Worm (Caenorhabditis elegans): ENCODE data around the gene lec-10.

lec-10 gene

DNA sequence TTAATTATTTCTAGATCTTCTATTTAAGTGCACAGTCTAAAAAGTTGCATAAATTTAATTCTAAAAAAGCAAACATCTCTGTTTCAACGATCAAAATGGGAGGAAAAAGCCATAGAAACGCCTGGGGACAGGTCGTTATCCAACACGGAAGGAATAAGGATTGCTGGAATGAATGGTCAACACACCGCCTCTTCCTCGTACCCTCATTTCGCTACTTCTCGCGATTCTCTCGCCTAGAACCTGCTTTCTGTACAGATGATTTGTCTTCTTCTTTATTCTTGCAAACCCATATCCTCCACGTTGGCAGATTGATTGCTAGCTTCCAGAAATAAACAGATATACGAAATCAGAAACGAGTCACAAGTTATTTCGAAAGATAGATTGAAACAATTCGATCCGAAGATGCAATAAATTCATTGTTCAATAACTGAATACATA, 26.0 kb upstream of the lec-10 start, which contains the start of gene dpy-11 (continued):
- 0 out of 2 replicates have a peak, but pooled peaks have one; percentile 6 for TF ChIP-seq F37B4.10 (GFP tag; IDR thresholded peaks at IDR 0.05)
- TF ChIP-seq zim-3 (tag; optimal IDR thresholded peaks at IDR 0.05), result no peak
- TF ChIP-seq ceh-58 (GFP tag; IDR thresholded peaks at IDR 0.05), result no peak
- no peak for TF ChIP-seq fkh-3 (tag; optimal IDR thresholded peaks at IDR 0.05)
- TF ChIP-seq nhr-179 (tag; optimal IDR thresholded peaks at IDR 0.05), result no peak
- no peak for TF ChIP-seq sptf-2 (GFP tag; optimal IDR thresholded peaks at IDR 0.05)
- no peak; the same call in 1 of the 2 replicates for TF ChIP-seq attf-6 (GFP tag; IDR thresholded peaks at IDR 0.05)
- no peak for TF ChIP-seq F22D6.2 (tag; optimal IDR thresholded peaks at IDR 0.05)
- no peak for TF ChIP-seq ztf-6 (GFP tag; IDR thresholded peaks at IDR 0.05)
- TF ChIP-seq akir-1 (GFP tag; optimal IDR thresholded peaks at IDR 0.05), result no peak
- TF ChIP-seq ceh-79 (tag; optimal IDR thresholded peaks at IDR 0.05), result no peak
- no peak for TF ChIP-seq tbx-9 (tag; optimal IDR thresholded peaks at IDR 0.05; ENCODE audit: borderline replicate concordance)
- TF ChIP-seq zfh-2 (GFP tag; conservative IDR thresholded peaks at IDR 0.05), result no peak
- TF ChIP-seq rpc-1 (optimal IDR thresholded peaks at IDR 0.05), result no peak
- no peak for TF ChIP-seq rpc-1 (tag; optimal IDR thresholded peaks at IDR 0.05)
- 0 out of 2 replicates have a peak, but pooled peaks have one; percentile 80 for TF ChIP-seq aptf-3 (GFP tag; IDR thresholded peaks at IDR 0.05)
- no peak for TF ChIP-seq mel-28 (tag; optimal IDR thresholded peaks at IDR 0.05; ENCODE audit: borderline replicate concordance)
- peak; percentile 41 for TF ChIP-seq die-1 (tag; optimal IDR thresholded peaks at IDR 0.05)
- TF ChIP-seq rcor-1 (GFP tag; IDR thresholded peaks at IDR 0.05), result no peak
- TF ChIP-seq F23B12.7 (tag; optimal IDR thresholded peaks at IDR 0.05; ENCODE audit: insufficient read depth), result no peak
- TF ChIP-seq B0019.2 (GFP tag; conservative IDR thresholded peaks at IDR 0.05), result no peak
- no peak for TF ChIP-seq hlh-12 (tag; optimal IDR thresholded peaks at IDR 0.05)
- no peak for TF ChIP-seq snpc-1.3 (tag; optimal IDR thresholded peaks at IDR 0.05; ENCODE audit: insufficient read depth)
- no peak for TF ChIP-seq nhr-27 (tag; optimal IDR thresholded peaks at IDR 0.05)
- no peak for TF ChIP-seq D2030.7 (GFP tag; IDR thresholded peaks at IDR 0.05)
- 0 out of 2 replicates have a peak, but pooled peaks have one; percentile 80 for TF ChIP-seq bed-1 (GFP tag; IDR thresholded peaks at IDR 0.05)
- no peak for TF ChIP-seq him-1 (tag; optimal IDR thresholded peaks at IDR 0.05)
- no peak for TF ChIP-seq bed-2 (GFP tag; IDR thresholded peaks at IDR 0.05)
- TF ChIP-seq ceh-100 (GFP tag; IDR thresholded peaks at IDR 0.05), result no peak
- TF ChIP-seq ama-1 (optimal IDR thresholded peaks at IDR 0.05), result peak; percentile 98
- no peak for TF ChIP-seq ama-1 (GFP tag; optimal IDR thresholded peaks at IDR 0.05)
- peak; percentile 78; the same call in 1 of the 2 replicates for TF ChIP-seq cebp-2 (GFP tag; IDR thresholded peaks at IDR 0.05)
- no peak for TF ChIP-seq F10E7.11 (tag; optimal IDR thresholded peaks at IDR 0.05)
- TF ChIP-seq ztf-28 (GFP tag; IDR thresholded peaks at IDR 0.05), result no peak
- peak; percentile 64 for TF ChIP-seq tlf-1 (GFP tag; optimal IDR thresholded peaks at IDR 0.05)
- TF ChIP-seq C17E4.6 (GFP tag; IDR thresholded peaks at IDR 0.05), result no peak
- peak; percentile 80 for TF ChIP-seq madf-3 (GFP tag; IDR thresholded peaks at IDR 0.05)
- no peak for TF ChIP-seq lir-1 (GFP tag; conservative IDR thresholded peaks at IDR 0.05)
- 0 out of 2 replicates have a peak, but pooled peaks have one; percentile 53 for TF ChIP-seq F39B2.1 (GFP tag; IDR thresholded peaks at IDR 0.05)
- peak; percentile 30 for TF ChIP-seq ets-4 (GFP tag; optimal IDR thresholded peaks at IDR 0.05)
- peak; percentile 55 for TF ChIP-seq atf-7 (tag; optimal IDR thresholded peaks at IDR 0.05)
- TF ChIP-seq nhr-120 (GFP tag; IDR thresholded peaks at IDR 0.05), result no peak
- peak; percentile 21 for TF ChIP-seq dpff-1 (tag; optimal IDR thresholded peaks at IDR 0.05)
- TF ChIP-seq ccch-3 (GFP tag; optimal IDR thresholded peaks at IDR 0.05), result no peak
- TF ChIP-seq hmg-20 (GFP tag; IDR thresholded peaks at IDR 0.05), result peak; percentile 23; the same call in 1 of the 2 replicates
- no peak for TF ChIP-seq cebp-1 (GFP tag; IDR thresholded peaks at IDR 0.05)
- peak; percentile 72 for TF ChIP-seq cebp-1 (tag; optimal IDR thresholded peaks at IDR 0.05)
- no peak for TF ChIP-seq nfya-1 (tag; optimal IDR thresholded peaks at IDR 0.05; ENCODE audit: borderline replicate concordance, insufficient read depth)
- TF ChIP-seq F49E8.2 (tag; optimal IDR thresholded peaks at IDR 0.05; ENCODE audit: insufficient read depth), result no peak
- no peak for TF ChIP-seq B0261.1 (tag; optimal IDR thresholded peaks at IDR 0.05)

Data from whole organism, young adult.